Worm (Caenorhabditis elegans): ENCODE results near the gene C05D9.3.

Gene C05D9.3

DNA sequence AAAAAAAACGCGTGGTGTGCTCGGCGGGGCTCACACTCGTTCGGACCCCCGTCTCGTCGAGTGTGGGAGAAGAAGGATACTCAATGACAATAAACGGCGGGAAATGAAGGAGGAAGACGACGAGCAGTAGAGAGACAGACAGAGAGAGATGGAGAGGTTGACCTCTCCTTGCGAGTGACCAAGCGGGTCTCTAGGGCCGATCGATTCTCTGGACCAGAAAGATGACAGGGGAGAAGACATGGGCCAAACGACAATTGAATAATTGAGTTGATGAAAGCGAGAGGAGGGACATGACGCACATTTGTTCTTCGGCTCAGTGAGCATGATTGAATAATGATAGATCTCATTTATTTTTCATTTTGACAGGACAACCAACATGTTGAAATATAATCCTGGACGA, 8.6 kb downstream of the C05D9.3 start (continued):
- no peak for TF ChIP-seq lir-3 (tag; optimal IDR thresholded peaks at IDR 0.05; ENCODE audit: poor library complexity)
- peak in 1 of 2 experiments; percentile 58 for TF ChIP-seq ztf-11 (tag; optimal IDR thresholded peaks at IDR 0.05)
- TF ChIP-seq mdl-1 (tag; optimal IDR thresholded peaks at IDR 0.05), result no peak
- no peak for TF ChIP-seq egl-27 (tag; optimal IDR thresholded peaks at IDR 0.05)
- no peak for TF ChIP-seq Y116A8C.19 (tag; optimal IDR thresholded peaks at IDR 0.05; ENCODE audit: borderline replicate concordance)

DNA sequence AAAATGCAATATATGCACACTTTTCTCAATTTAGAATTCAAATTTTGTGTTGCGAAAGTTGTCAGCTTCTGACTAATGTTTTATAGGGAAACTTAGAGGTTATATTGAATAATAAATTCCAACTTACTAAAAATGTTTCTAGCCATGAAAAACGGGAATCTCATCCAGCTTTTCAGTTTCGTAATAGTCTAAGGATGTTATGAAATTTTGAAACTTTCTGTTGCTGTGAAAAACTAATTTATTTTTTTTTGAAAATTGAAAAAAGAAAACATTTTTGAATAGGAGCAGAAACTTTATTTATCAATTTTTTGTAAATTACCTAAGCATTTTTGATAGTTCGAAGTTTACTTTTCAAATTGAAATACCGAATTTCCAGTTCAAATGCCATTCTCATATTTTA, 9.9 kb downstream of the C05D9.3 start:
- TF ChIP-seq egl-13 (tag; optimal IDR thresholded peaks at IDR 0.05), result peak; percentile 33
- no peak for TF ChIP-seq ets-5 (GFP tag; IDR thresholded peaks at IDR 0.05)
- TF ChIP-seq skn-1 (tag; optimal IDR thresholded peaks at IDR 0.05), result peak; percentile 48
- TF ChIP-seq hlh-4 (tag; optimal IDR thresholded peaks at IDR 0.05), result no peak

DNA sequence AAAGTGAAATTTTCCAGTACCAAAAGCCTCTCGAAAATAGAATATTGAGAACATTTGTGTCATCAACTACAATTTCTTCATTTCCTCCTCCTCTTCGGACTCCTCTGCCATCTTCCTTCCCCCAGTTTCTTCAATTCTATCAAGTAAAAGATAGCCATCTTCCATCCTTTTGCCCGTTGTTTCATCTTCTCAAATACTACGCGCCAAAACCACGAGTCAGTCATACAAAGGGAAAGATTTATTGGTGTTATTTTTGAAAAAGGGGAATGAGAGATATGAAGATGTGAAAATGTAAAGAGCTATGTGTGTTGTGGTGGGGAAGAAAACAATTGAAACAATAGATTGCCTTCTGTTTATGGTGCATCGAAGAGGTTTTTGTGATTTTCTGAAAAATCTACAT, 10.5 kb downstream of the C05D9.3 start:
- peak in 1 of 3 experiments; percentile 41 for TF ChIP-seq ceh-82 (tag; optimal IDR thresholded peaks at IDR 0.05)
- TF ChIP-seq mep-1 (tag; optimal IDR thresholded peaks at IDR 0.05), result peak; percentile 60
- peak; percentile 77 for TF ChIP-seq nhr-85 (tag)
- TF ChIP-seq hlh-17 (GFP tag; optimal IDR thresholded peaks at IDR 0.05; ENCODE audit: borderline replicate concordance), result no peak
- TF ChIP-seq pag-3 (tag; optimal IDR thresholded peaks at IDR 0.05; ENCODE audit: borderline replicate concordance, insufficient read depth), result peak; percentile 61
- no peak for TF ChIP-seq mdl-1 (tag; optimal IDR thresholded peaks at IDR 0.05)
- TF ChIP-seq blmp-1 (tag; optimal IDR thresholded peaks at IDR 0.05), result peak; percentile 55
- peak; percentile 66 for TF ChIP-seq nhr-71 (tag; optimal IDR thresholded peaks at IDR 0.05)
- peak; percentile 58 for TF ChIP-seq C16A3.4 (tag; optimal IDR thresholded peaks at IDR 0.05)
- TF ChIP-seq mab-9 (GFP tag; IDR thresholded peaks at IDR 0.05), result no peak
- no peak for TF ChIP-seq nhr-11 (tag; optimal IDR thresholded peaks at IDR 0.05)
- peak; percentile 16 for TF ChIP-seq skn-1 (tag; optimal IDR thresholded peaks at IDR 0.05)
- TF ChIP-seq rnt-1 (tag; optimal IDR thresholded peaks at IDR 0.05), result peak; percentile 59
- no peak for TF ChIP-seq alr-1 (tag; optimal IDR thresholded peaks at IDR 0.05; ENCODE audit: borderline replicate concordance)
- TF ChIP-seq lin-35 (GFP tag; optimal IDR thresholded peaks at IDR 0.05), result peak in 1 of 2 experiments; percentile 41
- TF ChIP-seq dpl-1 (GFP tag; optimal IDR thresholded peaks at IDR 0.05), result peak in 1 of 3 experiments; percentile 25
- TF ChIP-seq ceh-88 (GFP tag; IDR thresholded peaks at IDR 0.05), result no peak
- no peak for TF ChIP-seq nhr-237 (tag; optimal IDR thresholded peaks at IDR 0.05)
- peak; percentile 39 for TF ChIP-seq fos-1 (tag; optimal IDR thresholded peaks at IDR 0.05)
- TF ChIP-seq lsy-2 (tag; optimal IDR thresholded peaks at IDR 0.05), result peak in 1 of 2 experiments; percentile 64
- TF ChIP-seq vab-15 (tag; optimal IDR thresholded peaks at IDR 0.05), result peak; percentile 14
- TF ChIP-seq ztf-4 (tag; optimal IDR thresholded peaks at IDR 0.05), result no peak
- TF ChIP-seq lin-15B (tag; optimal IDR thresholded peaks at IDR 0.05), result no peak
- peak in 1 of 6 experiments; percentile 55 for TF ChIP-seq elt-3 (tag; optimal IDR thresholded peaks at IDR 0.05)
- TF ChIP-seq snu-23 (GFP tag; optimal IDR thresholded peaks at IDR 0.05), result peak; percentile 68
- peak; percentile 88 for TF ChIP-seq lin-14 (GFP tag; optimal IDR thresholded peaks at IDR 0.05)
- TF ChIP-seq nhr-20 (tag; optimal IDR thresholded peaks at IDR 0.05), result peak; percentile 25
- TF ChIP-seq lir-3 (tag; optimal IDR thresholded peaks at IDR 0.05; ENCODE audit: poor library complexity), result peak; percentile 30
- TF ChIP-seq xbp-1 (tag; optimal IDR thresholded peaks at IDR 0.05), result no peak

DNA sequence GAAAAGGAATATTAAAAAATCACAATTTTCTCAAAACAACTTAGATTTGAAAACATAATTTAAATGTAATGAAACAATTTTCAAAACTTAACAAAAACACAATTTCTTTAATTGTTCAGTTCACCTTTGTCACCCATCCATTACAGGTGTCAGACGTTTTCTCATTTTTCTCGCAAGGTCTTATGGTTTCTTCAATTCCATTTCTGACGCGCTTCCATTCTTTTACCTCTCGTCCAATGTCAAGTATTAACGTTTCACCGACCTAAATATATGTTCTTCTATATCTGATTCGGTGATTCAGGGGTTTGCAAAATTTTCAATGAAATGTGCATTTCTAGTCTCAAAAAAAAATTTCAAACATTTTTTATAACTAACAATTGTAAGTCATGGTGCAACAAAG, 11.8 kb downstream of the C05D9.3 start:
- no peak for TF ChIP-seq mab-9 (GFP tag; IDR thresholded peaks at IDR 0.05)
- peak; percentile 36 for TF ChIP-seq lin-14 (GFP tag; optimal IDR thresholded peaks at IDR 0.05)
- no peak for TF ChIP-seq irx-1 (tag; optimal IDR thresholded peaks at IDR 0.05)
- no peak for TF ChIP-seq dpl-1 (GFP tag; optimal IDR thresholded peaks at IDR 0.05)
- TF ChIP-seq mdl-1 (tag; optimal IDR thresholded peaks at IDR 0.05), result no peak
- no peak for TF ChIP-seq vab-15 (tag; optimal IDR thresholded peaks at IDR 0.05)
- TF ChIP-seq nhr-71 (tag; optimal IDR thresholded peaks at IDR 0.05), result peak; percentile 9
- TF ChIP-seq nhr-85 (tag), result peak; percentile 76
- no peak for TF ChIP-seq pag-3 (tag; optimal IDR thresholded peaks at IDR 0.05; ENCODE audit: borderline replicate concordance, insufficient read depth)
- peak; percentile 41 for TF ChIP-seq snu-23 (GFP tag; optimal IDR thresholded peaks at IDR 0.05)
- TF ChIP-seq lin-39 (tag; optimal IDR thresholded peaks at IDR 0.05), result no peak
- peak; percentile 58 for TF ChIP-seq blmp-1 (tag; optimal IDR thresholded peaks at IDR 0.05)
- no peak for TF ChIP-seq tbx-2 (tag; optimal IDR thresholded peaks at IDR 0.05)
- no peak for TF ChIP-seq aly-2 (tag; optimal IDR thresholded peaks at IDR 0.05)
- TF ChIP-seq snpc-4 (tag; optimal IDR thresholded peaks at IDR 0.05), result no peak
- TF ChIP-seq lsy-2 (tag; optimal IDR thresholded peaks at IDR 0.05), result no peak
- TF ChIP-seq unc-98 (GFP tag; IDR thresholded peaks at IDR 0.05), result no peak
- TF ChIP-seq ztf-11 (tag; optimal IDR thresholded peaks at IDR 0.05), result no peak
- TF ChIP-seq unc-130 (tag; optimal IDR thresholded peaks at IDR 0.05), result no peak
- no peak for TF ChIP-seq nhr-12 (tag; optimal IDR thresholded peaks at IDR 0.05)
- TF ChIP-seq lin-35 (GFP tag; optimal IDR thresholded peaks at IDR 0.05), result peak in 1 of 2 experiments; percentile 17
- TF ChIP-seq nhr-237 (tag; optimal IDR thresholded peaks at IDR 0.05), result no peak
